Worm (Caenorhabditis elegans) whole organism, L3 larva: ENCODE results near the gene C35D10.10.

Experiments used
- R02D3.7 ChIP-seq: fragments of 150-350 bp; optimal IDR thresholded peaks from 2 replicates; lab custom pipeline; 2014; ENCODE audit warnings: missing biosample characterization, missing genetic modification characterization
- elt-3 ChIP-seq, 3 experiments: fragments of 150-350 bp in 1 of 3; sonication (generic microtip) in 2 of 3; optimal IDR thresholded peaks; 2 replicates in 2 of 3; 4 replicates in 1 of 3; lab custom pipeline; 2014 to 2017; ENCODE audit warnings: missing biosample characterization in 3 of 3, missing genetic modification characterization in 3 of 3
- fos-1 ChIP-seq: fragments of 150-350 bp; optimal IDR thresholded peaks from 2 replicates; lab custom pipeline; 2014; ENCODE audit warnings: missing biosample characterization, missing genetic modification characterization
- lin-39 ChIP-seq: fragments of 150-350 bp; optimal IDR thresholded peaks from 2 replicates; lab custom pipeline; 2018; ENCODE audit warnings: missing biosample characterization, missing genetic modification reagents, missing genetic modification characterization
- nhr-67 ChIP-seq: fragments of 150-350 bp; optimal IDR thresholded peaks from 2 replicates; lab custom pipeline; 2014; ENCODE audit warnings: missing biosample characterization, missing genetic modification characterization
- pqm-1 ChIP-seq: fragments of 150-350 bp; optimal IDR thresholded peaks from 2 replicates; lab custom pipeline; 2017; ENCODE audit warnings: missing biosample characterization, missing genetic modification characterization, inconsistent platforms
- snpc-4 ChIP-seq: fragments of 150-350 bp; optimal IDR thresholded peaks from 2 replicates; lab custom pipeline; 2014; ENCODE audit warnings: missing biosample characterization, missing genetic modification characterization
- tbx-2 ChIP-seq: sonication (generic microtip); optimal IDR thresholded peaks from 2 replicates; lab custom pipeline; 2016; ENCODE audit warnings: mild to moderate bottlenecking, missing genetic modification characterization, missing compliant biosample characterization
- ztf-11 ChIP-seq: fragments of 150-350 bp; optimal IDR thresholded peaks from 2 replicates; lab custom pipeline; 2014; ENCODE audit warnings: missing biosample characterization, missing genetic modification characterization

DNA sequence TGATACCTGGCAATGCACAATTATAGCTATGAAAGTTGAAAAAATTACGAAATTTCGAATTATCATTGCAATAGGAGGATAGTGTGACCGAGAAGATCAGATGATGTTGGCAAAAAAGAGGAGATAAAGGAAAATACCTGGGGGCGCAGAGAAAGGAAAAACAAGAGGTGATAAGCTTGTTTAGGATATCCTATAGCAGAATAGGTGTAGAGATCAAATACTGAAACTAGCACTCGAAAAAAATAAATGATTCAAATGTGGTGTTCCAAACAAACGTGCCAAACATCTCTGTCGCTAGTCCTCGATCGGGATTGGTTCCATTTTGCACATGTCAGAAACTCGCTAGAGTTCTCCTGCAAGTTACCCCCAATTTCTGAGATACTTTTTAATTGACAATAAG, 32.2 kb downstream of the C35D10.10 start, which contains the start of gene F26A1.9:
- TF ChIP-seq lin-39 (tag; lab: Kevin White, UChicago): no peak
- no peak for TF ChIP-seq pqm-1 (tag; lab: Kevin White, UChicago)
- TF ChIP-seq elt-3 (tag; optimal IDR thresholded peaks at IDR 0.05; lab: Kevin White, UChicago): no peak
- no peak for TF ChIP-seq R02D3.7 (tag; lab: Kevin White, UChicago)
- no peak for TF ChIP-seq nhr-67 (tag; lab: Kevin White, UChicago)
- TF ChIP-seq snpc-4: no peak
- TF ChIP-seq tbx-2 (tag; lab: Kevin White, UChicago): no peak
- TF ChIP-seq fos-1 (tag; lab: Kevin White, UChicago): no peak
- TF ChIP-seq ztf-11: no peak
